Fruit fly (Drosophila melanogaster) whole organism, embryonic: Measurements from ENCODE around the gene CG32772.
A peak's percentile ranks its signal among the peaks of the same experiment; 100 is the strongest.

Source experiments
- Ada2b ChIP-seq: fragments of 200-800 bp; sonication (Bioruptor generic); IDR thresholded peaks from 2 replicates; pipeline ENCODE4 v1.3.6; 2022; ENCODE audit warnings: missing biosample characterization, missing genetic modification characterization
- Atf6 ChIP-seq: fragments of 200-800 bp; sonication (Bioruptor generic); IDR thresholded peaks from 2 replicates; pipeline ENCODE4 v1.3.6; 2022; ENCODE audit warnings: missing biosample characterization, missing genetic modification characterization
- CG10321 ChIP-seq: fragments of 200-800 bp; sonication (Bioruptor generic); IDR thresholded peaks from 2 replicates; pipeline ENCODE4 v1.3.6; 2022; ENCODE audit warnings: missing biosample characterization, missing genetic modification characterization
- CG10431 ChIP-seq: fragments of 200-800 bp; sonication (Bioruptor generic); optimal IDR thresholded peaks from 3 replicates; lab custom pipeline; 2018; ENCODE audit warnings: missing biosample characterization, mild to moderate bottlenecking, missing genetic modification characterization
- CG11085 ChIP-seq: fragments of 200-800 bp; sonication (Bioruptor generic); IDR thresholded peaks from 2 replicates; pipeline ENCODE4 v1.3.6; 2022; ENCODE audit warnings: missing biosample characterization, missing genetic modification characterization
- CG11504 ChIP-seq: fragments of 200-800 bp; sonication (Bioruptor generic); optimal IDR thresholded peaks from 3 replicates; lab custom pipeline; 2019; ENCODE audit warnings: missing biosample characterization, mild to moderate bottlenecking, missing genetic modification characterization, moderate library complexity
- CG12219 ChIP-seq: fragments of 200-800 bp; sonication (Bioruptor generic); optimal IDR thresholded peaks from 3 replicates; lab custom pipeline; 2018; ENCODE audit warnings: missing biosample characterization, mild to moderate bottlenecking, missing genetic modification characterization
- CG12391 ChIP-seq: fragments of 200-800 bp; sonication (Bioruptor generic); optimal IDR thresholded peaks from 3 replicates; lab custom pipeline; 2018; ENCODE audit warnings: missing biosample characterization, mild to moderate bottlenecking, missing genetic modification characterization, moderate library complexity
- CG15269 ChIP-seq: fragments of 200-800 bp; sonication (Bioruptor generic); optimal IDR thresholded peaks from 2 replicates; lab custom pipeline; 2018; ENCODE audit warnings: missing biosample characterization, mild to moderate bottlenecking, missing genetic modification characterization, moderate library complexity
- CG1603 ChIP-seq: fragments of 200-800 bp; sonication (Bioruptor generic); optimal IDR thresholded peaks from 2 replicates; lab custom pipeline; 2019; ENCODE audit warnings: missing biosample characterization, mild to moderate bottlenecking, missing genetic modification characterization, moderate library complexity
- CG1647 ChIP-seq: fragments of 200-800 bp; sonication (Bioruptor generic); optimal IDR thresholded peaks from 3 replicates; lab custom pipeline; 2016; ENCODE audit warnings: missing biosample characterization, missing genetic modification characterization
- CG3995 ChIP-seq: fragments of 200-800 bp; sonication (Bioruptor generic); optimal IDR thresholded peaks from 3 replicates; lab custom pipeline; 2016; ENCODE audit warnings: missing biosample characterization, missing genetic modification characterization
- CG5953 ChIP-seq: fragments of 200-800 bp; sonication (Bioruptor generic); IDR thresholded peaks from 2 replicates; pipeline ENCODE4 v1.3.6; 2022; ENCODE audit warnings: missing biosample characterization, missing genetic modification characterization
- CG8290 ChIP-seq, 3 experiments: fragments of 200-800 bp; sonication (Bioruptor generic); optimal IDR thresholded peaks; 2 replicates each; lab custom pipeline; 2016 to 2019; ENCODE audit warnings: missing biosample characterization in 3 of 3, missing genetic modification characterization in 3 of 3, mild to moderate bottlenecking in 2 of 3, moderate library complexity in 1 of 3
- CTCF ChIP-seq: fragments of 200-800 bp; sonication (Bioruptor generic); optimal IDR thresholded peaks from 2 replicates; lab custom pipeline; 2017; ENCODE audit warnings: missing biosample characterization, mild to moderate bottlenecking, missing genetic modification characterization, moderate library complexity
- Dp ChIP-seq: fragments of 200-800 bp; sonication (Bioruptor generic); optimal IDR thresholded peaks from 2 replicates; lab custom pipeline; 2018; ENCODE audit warnings: missing biosample characterization, mild to moderate bottlenecking, missing genetic modification characterization, moderate library complexity
- E2f1 ChIP-seq: fragments of 200-800 bp; sonication (Bioruptor generic); IDR thresholded peaks from 2 replicates; pipeline ENCODE4 v1.3.6; 2022; ENCODE audit warnings: missing biosample characterization, missing genetic modification characterization
- Elba2 ChIP-seq: fragments of 200-800 bp; sonication (Bioruptor generic); optimal IDR thresholded peaks from 3 replicates; lab custom pipeline; 2016; ENCODE audit warnings: missing biosample characterization, missing genetic modification characterization
- GATAe ChIP-seq: fragments of 200-800 bp; sonication (Bioruptor generic); conservative IDR thresholded peaks from 2 replicates; pipeline ENCODE4 v1.3.6; 2022; ENCODE audit warnings: missing biosample characterization, missing genetic modification characterization
- HHEX ChIP-seq: fragments of 200-800 bp; sonication (Bioruptor generic); optimal IDR thresholded peaks from 3 replicates; lab custom pipeline; 2017; ENCODE audit warnings: missing biosample characterization, mild to moderate bottlenecking, missing genetic modification characterization, missing genetic modification reagents
- HLH3B ChIP-seq: fragments of 200-800 bp; sonication (Bioruptor generic); IDR thresholded peaks from 2 replicates; pipeline ENCODE4 v1.3.6; 2022; ENCODE audit warnings: missing biosample characterization, missing genetic modification characterization
- HLHmδ ChIP-seq: fragments of 200-800 bp; sonication (Bioruptor generic); optimal IDR thresholded peaks from 2 replicates; lab custom pipeline; 2018; ENCODE audit warnings: missing biosample characterization, mild to moderate bottlenecking, missing genetic modification characterization, moderate library complexity
- Hr78 ChIP-seq, 2 experiments: fragments of 200-800 bp in 1 of 2; fragments of >200 bp in 1 of 2; sonication (Bioruptor generic) in 1 of 2; optimal IDR thresholded peaks; 2 replicates each; lab custom pipeline; 2017 to 2019; ENCODE audit warnings: missing biosample characterization in 2 of 2, missing genetic modification characterization in 2 of 2, mild to moderate bottlenecking in 1 of 2, moderate library complexity in 1 of 2
- Lhr ChIP-seq: fragments of 200-800 bp; sonication (Bioruptor generic); optimal IDR thresholded peaks from 3 replicates; lab custom pipeline; 2017; ENCODE audit warnings: mild to moderate bottlenecking, missing biosample characterization, missing genetic modification reagents, missing genetic modification characterization
- Lim3 ChIP-seq: fragments of 200-800 bp; sonication (Bioruptor generic); IDR thresholded peaks from 2 replicates; pipeline ENCODE4 v1.3.6; 2022; ENCODE audit warnings: missing biosample characterization, missing genetic modification characterization
- Med ChIP-seq: fragments of 200-800 bp; sonication (Bioruptor generic); peaks from one replicate; lab custom pipeline; 2016; ENCODE audit warnings: missing biosample characterization, missing genetic modification characterization, mild to moderate bottlenecking, inconsistent platforms, moderate library complexity
- NC2β ChIP-seq: fragments of 200-800 bp; sonication (Bioruptor generic); optimal IDR thresholded peaks from 2 replicates; lab custom pipeline; 2016; ENCODE audit warnings: missing biosample characterization, missing genetic modification characterization
- Sox102F ChIP-seq: fragments of 200-800 bp; sonication (Bioruptor generic); optimal IDR thresholded peaks from 2 replicates; lab custom pipeline; 2018; ENCODE audit warnings: missing biosample characterization, mild to moderate bottlenecking, missing genetic modification characterization, moderate library complexity
- Ssrp ChIP-seq: fragments of 200-800 bp; sonication (Bioruptor generic); optimal IDR thresholded peaks from 2 replicates; lab custom pipeline; 2018; ENCODE audit warnings: missing biosample characterization, mild to moderate bottlenecking, missing genetic modification characterization, moderate library complexity
- Stat92E ChIP-seq, 3 experiments: fragments of >200 bp in 2 of 3; fragments of 200-800 bp in 1 of 3; sonication (Bioruptor generic) in 1 of 3; optimal IDR thresholded peaks; 2 replicates each; lab custom pipeline; 2017 to 2019; ENCODE audit warnings: missing biosample characterization in 3 of 3, missing genetic modification characterization in 3 of 3, mild to moderate bottlenecking in 1 of 3, moderate library complexity in 1 of 3
- Trl ChIP-seq, 3 experiments: fragments of >200 bp in 2 of 3; fragments of 200-800 bp in 1 of 3; sonication (Bioruptor generic) in 1 of 3; optimal IDR thresholded peaks; 2 replicates in 1 of 3; 3 replicates in 2 of 3; lab custom pipeline; 2016 to 2017; ENCODE audit warnings: missing biosample characterization in 1 of 3, missing genetic modification characterization in 1 of 3
- al ChIP-seq: fragments of 200-800 bp; sonication (Bioruptor generic); IDR thresholded peaks from 2 replicates; pipeline ENCODE4 v1.3.6; 2022; ENCODE audit warnings: missing biosample characterization, missing genetic modification characterization
- br ChIP-seq: fragments of >200 bp; optimal IDR thresholded peaks from 2 replicates; lab custom pipeline; 2017
- chm ChIP-seq: fragments of 200-800 bp; sonication (Bioruptor generic); IDR thresholded peaks from 2 replicates; pipeline ENCODE4 v1.3.6; 2022; ENCODE audit warnings: missing biosample characterization, missing genetic modification characterization
- dmrt11E ChIP-seq: fragments of 200-800 bp; sonication (Bioruptor generic); optimal IDR thresholded peaks from 3 replicates; lab custom pipeline; 2018; ENCODE audit warnings: missing biosample characterization, mild to moderate bottlenecking, missing genetic modification characterization, moderate library complexity
- dpn ChIP-seq, 2 experiments: fragments of 200-800 bp; sonication (Bioruptor generic); optimal IDR thresholded peaks; 3 replicates each; lab custom pipeline; 2016; ENCODE audit warnings: missing biosample characterization in 2 of 2, missing genetic modification characterization in 2 of 2
- pan ChIP-seq, 4 experiments: fragments of >200 bp in 3 of 4; fragments of 200-800 bp in 1 of 4; sonication (Bioruptor generic) in 1 of 4; optimal IDR thresholded peaks in 3 of 4; IDR thresholded peaks in 1 of 4; 2 replicates each; pipeline versions ENCODE4 v1.3.6 to Lab custom; 2017 to 2022; ENCODE audit warnings: missing biosample characterization in 2 of 4, missing genetic modification characterization in 2 of 4, mixed read lengths in 1 of 4
- phol ChIP-seq: fragments of 200-800 bp; sonication (Bioruptor generic); optimal IDR thresholded peaks from 3 replicates; lab custom pipeline; 2018; ENCODE audit warnings: missing biosample characterization, mild to moderate bottlenecking, missing genetic modification characterization, moderate library complexity
- pnt ChIP-seq: fragments of 200-800 bp; sonication (Bioruptor generic); optimal IDR thresholded peaks from 3 replicates; lab custom pipeline; 2016; ENCODE audit warnings: missing biosample characterization, missing genetic modification characterization
- psq ChIP-seq: fragments of 200-800 bp; sonication (Bioruptor generic); optimal IDR thresholded peaks from 2 replicates; lab custom pipeline; 2017; ENCODE audit warnings: missing biosample characterization, missing genetic modification characterization
- ro ChIP-seq: fragments of 200-800 bp; sonication (Bioruptor generic); IDR thresholded peaks from 2 replicates; pipeline ENCODE4 v1.3.6; 2022; ENCODE audit warnings: missing biosample characterization, missing genetic modification characterization
- sens-2 ChIP-seq: fragments of 200-800 bp; sonication (Bioruptor generic); IDR thresholded peaks from 2 replicates; pipeline ENCODE4 v1.3.6; 2022; ENCODE audit warnings: missing biosample characterization, missing genetic modification characterization
- sisA ChIP-seq: fragments of 200-800 bp; sonication (Bioruptor generic); IDR thresholded peaks from 2 replicates; pipeline ENCODE4 v1.3.6; 2022; ENCODE audit warnings: missing biosample characterization, missing genetic modification characterization
- slbo ChIP-seq: fragments of 200-800 bp; sonication (Bioruptor generic); IDR thresholded peaks from 2 replicates; pipeline ENCODE4 v1.3.6; 2022; ENCODE audit warnings: missing biosample characterization, missing genetic modification characterization
- tll ChIP-seq, 2 experiments: fragments of 200-800 bp in 1 of 2; fragments of >200 bp in 1 of 2; sonication (Bioruptor generic) in 1 of 2; optimal IDR thresholded peaks; 2 replicates each; lab custom pipeline; 2017 to 2019; ENCODE audit warnings: missing biosample characterization in 2 of 2, missing genetic modification characterization in 2 of 2, mild to moderate bottlenecking in 1 of 2, moderate library complexity in 1 of 2
- toy ChIP-seq: fragments of 200-800 bp; sonication (Bioruptor generic); IDR thresholded peaks from 2 replicates; pipeline ENCODE4 v1.3.6; 2022; ENCODE audit warnings: missing biosample characterization, missing genetic modification characterization
- ttk ChIP-seq: fragments of 200-800 bp; sonication (Bioruptor generic); IDR thresholded peaks from 2 replicates; pipeline ENCODE4 v2.1.2; 2022; ENCODE audit warnings: missing biosample characterization, missing genetic modification characterization
- zfh2 ChIP-seq: fragments of 200-800 bp; sonication (Bioruptor generic); optimal IDR thresholded peaks from 2 replicates; lab custom pipeline; 2016; ENCODE audit warnings: missing biosample characterization, missing genetic modification characterization

The CG32772 gene

dm6 chrX:4930100-4931010, 21.5 kb downstream of the CG32772 start (continued):
- TF ChIP-seq zfh2 (GFP tag; lab: Kevin White, UChicago), result peak; percentile 51
- TF ChIP-seq CG11504 (tag; lab: Kevin White, UChicago), result peak; percentile 50
- peak; percentile 46 for TF ChIP-seq CG12391 (tag; lab: Kevin White, UChicago)
- no peak for TF ChIP-seq Lim3
- TF ChIP-seq HLH3B (GFP tag; lab: Robert Waterston, UW), result no peak
- TF ChIP-seq E2f1 (GFP tag; lab: Robert Waterston, UW), result no peak
- no peak for TF ChIP-seq al (GFP tag; lab: Robert Waterston, UW)
- no peak for TF ChIP-seq chm (GFP tag; lab: Robert Waterston, UW)
- peak; percentile 34 for TF ChIP-seq phol (tag; lab: Kevin White, UChicago)
- no peak for TF ChIP-seq sisA
- peak; percentile 34 to 38 for TF ChIP-seq dpn (GFP tag; optimal IDR thresholded peaks at IDR 0.05; lab: Kevin White, UChicago)
- TF ChIP-seq CG3995 (GFP tag; lab: Kevin White, UChicago), result no peak
- TF ChIP-seq CG10321 (GFP tag; lab: Robert Waterston, UW), result no peak
- TF ChIP-seq HHEX (GFP tag; lab: Kevin White, UChicago), result no peak
- peak; percentile 19 for TF ChIP-seq HLHmδ (GFP tag; lab: Kevin White, UChicago)
- no peak for TF ChIP-seq ro (GFP tag; lab: Robert Waterston, UW)
- no peak for TF ChIP-seq Trl (optimal IDR thresholded peaks at IDR 0.05; lab: Kevin White, UChicago)
- TF ChIP-seq Trl (GFP tag; optimal IDR thresholded peaks at IDR 0.05; lab: Kevin White, UChicago), result peak; percentile 37
- TF ChIP-seq br, result no peak
- no peak for TF ChIP-seq Elba2 (GFP tag; lab: Kevin White, UChicago)
- TF ChIP-seq Dp (GFP tag; lab: Kevin White, UChicago), result peak; percentile 70
- no peak for TF ChIP-seq Sox102F
- TF ChIP-seq GATAe, result no peak
- TF ChIP-seq dmrt11E (tag; lab: Kevin White, UChicago), result peak; percentile 36
- TF ChIP-seq Ada2b, result no peak
- TF ChIP-seq tll (GFP tag; optimal IDR thresholded peaks at IDR 0.05; lab: Kevin White, UChicago), result no peak
- TF ChIP-seq CG15269 (tag; lab: Kevin White, UChicago), result no peak
- no peak for TF ChIP-seq pnt (GFP tag; lab: Kevin White, UChicago)
- TF ChIP-seq CG1647 (GFP tag; lab: Kevin White, UChicago), result no peak
- no peak for TF ChIP-seq CG11085 (GFP tag; lab: Robert Waterston, UW)
- peak; percentile 47 for TF ChIP-seq CTCF (GFP tag; lab: Kevin White, UChicago)
- TF ChIP-seq sens-2, result no peak
- TF ChIP-seq CG12219 (GFP tag; lab: Kevin White, UChicago), result no peak
- peak; percentile 45 for TF ChIP-seq CG1603 (tag; lab: Kevin White, UChicago)
- no peak for TF ChIP-seq slbo (GFP tag; lab: Robert Waterston, UW)
- TF ChIP-seq psq, result no peak
- no peak for TF ChIP-seq Hr78 (GFP tag; optimal IDR thresholded peaks at IDR 0.05; lab: Kevin White, UChicago)
- no peak for TF ChIP-seq CG5953 (GFP tag; lab: Robert Waterston, UW)
- peak; percentile 27 for TF ChIP-seq CG8290 (GFP tag; optimal IDR thresholded peaks at IDR 0.05; lab: Kevin White, UChicago)
- TF ChIP-seq CG8290 (tag; optimal IDR thresholded peaks at IDR 0.05; lab: Kevin White, UChicago), result peak in 1 of 2 experiments; percentile 55
- no peak for TF ChIP-seq Lhr (GFP tag; lab: Kevin White, UChicago)
- TF ChIP-seq Ssrp, result no peak
- TF ChIP-seq NC2β (GFP tag; lab: Kevin White, UChicago), result peak; percentile 43
- TF ChIP-seq Med, result peak; percentile 95
- TF ChIP-seq Stat92E (GFP tag; optimal IDR thresholded peaks at IDR 0.05; lab: Kevin White, UChicago), result no peak
- no peak for TF ChIP-seq pan (optimal IDR thresholded peaks at IDR 0.05; lab: Kevin White, UChicago)
- TF ChIP-seq pan (GFP tag; optimal IDR thresholded peaks at IDR 0.05 in 1 of 2, IDR thresholded peaks at IDR 0.05 in 1 of 2), result no peak
- TF ChIP-seq ttk, result no peak
- no peak for TF ChIP-seq CG10431 (GFP tag; lab: Kevin White, UChicago)
- no peak for TF ChIP-seq toy
- no peak for TF ChIP-seq Atf6
